Fruit fly (Drosophila melanogaster) whole organism, adult: ENCODE results near the gene Dhc64C.

ENCODE experiments used
- CG11617 ChIP-seq: fragments of 200-800 bp; sonication (Bioruptor generic); optimal IDR thresholded peaks from 2 replicates; lab custom pipeline; 2017; ENCODE audit warnings: mild to moderate bottlenecking, missing biosample characterization, missing genetic modification reagents, missing genetic modification characterization
- CG12768 ChIP-seq: fragments of 200-800 bp; sonication (Bioruptor generic); optimal IDR thresholded peaks from 2 replicates; lab custom pipeline; 2017; ENCODE audit warnings: missing biosample characterization, missing genetic modification characterization, mild to moderate bottlenecking, moderate library complexity, missing genetic modification reagents
- CG7045 ChIP-seq: fragments of 200-800 bp; sonication (Bioruptor generic); optimal IDR thresholded peaks from 2 replicates; lab custom pipeline; 2017; ENCODE audit warnings: missing biosample characterization, mild to moderate bottlenecking, missing genetic modification characterization
- Clk ChIP-seq: fragments of 200-800 bp; sonication (Bioruptor generic); optimal IDR thresholded peaks from 2 replicates; lab custom pipeline; 2017; ENCODE audit warnings: missing biosample characterization, missing genetic modification characterization
- Crg-1 ChIP-seq: fragments of 200-800 bp; sonication (Bioruptor generic); optimal IDR thresholded peaks from 2 replicates; lab custom pipeline; 2016; ENCODE audit warnings: missing biosample characterization, missing genetic modification characterization
- pad ChIP-seq: fragments of 200-800 bp; sonication (Bioruptor generic); optimal IDR thresholded peaks from 3 replicates; lab custom pipeline; 2017; ENCODE audit warnings: missing biosample characterization, missing genetic modification characterization, mild to moderate bottlenecking, moderate library complexity, missing genetic modification reagents
- tj ChIP-seq: fragments of 200-800 bp; sonication (Bioruptor generic); optimal IDR thresholded peaks from 3 replicates; lab custom pipeline; 2017; ENCODE audit warnings: missing biosample characterization, mild to moderate bottlenecking, missing genetic modification characterization, moderate library complexity

DNA sequence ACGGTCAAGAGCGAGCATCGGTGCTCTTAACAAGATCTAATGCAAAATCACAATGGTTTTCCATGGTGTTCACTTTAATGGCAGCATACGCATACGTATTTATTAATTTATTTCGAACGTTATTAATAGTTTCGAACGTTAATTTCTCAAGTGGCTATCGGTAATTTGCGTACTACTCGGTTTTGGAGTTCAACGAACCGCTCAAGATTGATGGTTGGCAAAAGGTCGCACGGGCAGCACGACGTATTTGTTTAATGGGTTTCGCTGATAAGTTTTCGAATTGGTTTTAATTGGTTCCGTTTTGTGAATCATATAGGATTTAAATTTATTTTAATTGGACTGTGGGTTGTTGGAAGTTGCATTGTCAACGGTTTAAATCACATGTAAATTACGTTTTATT is 27.6 kb upstream of the Dhc64C start:
- no peak for TF ChIP-seq CG7045 (GFP tag; lab: Kevin White, UChicago)
- TF ChIP-seq CG11617: no peak
- TF ChIP-seq CG12768: no peak
- TF ChIP-seq Crg-1 (GFP tag; lab: Kevin White, UChicago): no peak
- no peak for TF ChIP-seq tj
- no peak for TF ChIP-seq pad (GFP tag; lab: Kevin White, UChicago)
- TF ChIP-seq Clk (GFP tag; lab: Kevin White, UChicago): no peak
